Fruit fly (Drosophila melanogaster) whole organism, embryonic: ENCODE measurements around the gene CG31230.

Experiments used
- CG11560 ChIP-seq: fragments of 200-800 bp; sonication (Bioruptor generic); IDR thresholded peaks from 3 replicates; pipeline ENCODE4 v1.3.6; 2022; ENCODE audit warnings: missing biosample characterization, missing genetic modification characterization
- CG2202 ChIP-seq: fragments of 200-800 bp; sonication (Bioruptor generic); optimal IDR thresholded peaks from 2 replicates; lab custom pipeline; 2018; ENCODE audit warnings: missing biosample characterization, mild to moderate bottlenecking, missing genetic modification characterization
- CG31388 ChIP-seq: fragments of 200-800 bp; sonication (Bioruptor generic); optimal IDR thresholded peaks from 2 replicates; lab custom pipeline; 2016; ENCODE audit warnings: missing biosample characterization, missing genetic modification characterization
- CG3847 ChIP-seq: fragments of 200-800 bp; sonication (Bioruptor generic); IDR thresholded peaks from 2 replicates; pipeline ENCODE4 v1.3.6; 2022; ENCODE audit warnings: missing biosample characterization, missing genetic modification characterization
- CG6254 ChIP-seq: fragments of 200-800 bp; sonication (Bioruptor generic); optimal IDR thresholded peaks from 3 replicates; lab custom pipeline; 2017; ENCODE audit warnings: mild to moderate bottlenecking, missing biosample characterization, missing genetic modification reagents, missing genetic modification characterization
- CG8388 ChIP-seq: fragments of 200-800 bp; sonication (Bioruptor generic); optimal IDR thresholded peaks from 2 replicates; lab custom pipeline; 2019; ENCODE audit warnings: missing biosample characterization, mild to moderate bottlenecking, missing genetic modification characterization, moderate library complexity
- Dp ChIP-seq: fragments of 200-800 bp; sonication (Bioruptor generic); optimal IDR thresholded peaks from 2 replicates; lab custom pipeline; 2018; ENCODE audit warnings: missing biosample characterization, mild to moderate bottlenecking, missing genetic modification characterization, moderate library complexity
- Opbp ChIP-seq: fragments of 200-800 bp; sonication (Bioruptor generic); IDR thresholded peaks from 3 replicates; pipeline ENCODE4 v1.3.6; 2022; ENCODE audit warnings: missing biosample characterization, missing genetic modification characterization; ENCODE audit not compliant: partially characterized antibody
- Scr ChIP-seq: fragments of 200-800 bp; sonication (Bioruptor generic); IDR thresholded peaks from 2 replicates; pipeline ENCODE4 v1.3.6; 2022; ENCODE audit warnings: missing biosample characterization, missing genetic modification characterization; ENCODE audit not compliant: partially characterized antibody
- fd64A ChIP-seq: fragments of 200-800 bp; sonication (Bioruptor generic); optimal IDR thresholded peaks from 3 replicates; lab custom pipeline; 2018; ENCODE audit warnings: missing biosample characterization, mild to moderate bottlenecking, missing genetic modification characterization
- lbe ChIP-seq: fragments of 200-800 bp; sonication (Bioruptor generic); optimal IDR thresholded peaks from 2 replicates; lab custom pipeline; 2016; ENCODE audit warnings: missing biosample characterization, mild to moderate bottlenecking, missing genetic modification characterization
- sim ChIP-seq: fragments of 200-800 bp; sonication (Bioruptor generic); IDR thresholded peaks from 2 replicates; pipeline ENCODE4 v1.3.6; 2022; ENCODE audit warnings: missing biosample characterization, missing genetic modification characterization
- tna ChIP-seq: fragments of 200-800 bp; sonication (Bioruptor generic); IDR thresholded peaks from 2 replicates; pipeline ENCODE4 v1.3.6; 2022; ENCODE audit warnings: missing biosample characterization, missing genetic modification characterization; ENCODE audit not compliant: partially characterized antibody

DNA sequence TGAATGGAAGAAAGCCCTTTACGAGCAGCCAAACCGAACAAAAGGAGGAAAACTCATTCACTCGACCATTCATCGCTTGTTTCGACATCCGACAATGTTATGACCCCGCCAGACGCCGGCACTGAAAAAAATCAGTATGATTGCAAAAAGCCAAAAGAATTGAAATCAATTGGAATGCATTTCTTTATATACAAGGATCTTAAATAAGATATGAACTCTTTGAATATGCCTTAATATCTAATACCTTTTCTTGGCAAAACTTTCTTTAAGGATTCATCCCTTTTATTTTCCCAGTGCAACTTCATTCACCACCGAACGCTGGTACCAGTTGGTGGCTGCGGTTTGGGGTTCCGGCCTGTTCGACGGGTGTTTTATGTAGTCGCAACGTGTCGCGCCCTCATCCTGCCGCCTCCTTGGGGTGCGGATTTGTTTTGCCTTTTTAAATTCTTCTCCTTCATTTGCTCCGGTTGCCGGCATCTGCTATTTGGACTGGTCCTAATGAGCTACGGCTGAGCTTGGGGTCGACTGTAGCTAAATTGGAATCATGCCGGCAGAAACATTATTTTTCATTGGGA lies 48.4 kb downstream of the CG31230 start:
- TF ChIP-seq Scr (GFP tag; lab: Robert Waterston, UW), result no peak
- no peak for TF ChIP-seq lbe (GFP tag; lab: Kevin White, UChicago)
- peak; percentile 77 for TF ChIP-seq CG3847 (GFP tag; lab: Robert Waterston, UW)
- no peak for TF ChIP-seq CG31388
- TF ChIP-seq fd64A, result peak; percentile 62
- peak; percentile 44 for TF ChIP-seq CG2202 (tag; lab: Kevin White, UChicago)
- TF ChIP-seq CG11560 (tag; lab: Robert Waterston, UW), result peak; percentile 71
- TF ChIP-seq Opbp (GFP tag; lab: Robert Waterston, UW), result no peak
- TF ChIP-seq tna (GFP tag; lab: Robert Waterston, UW), result no peak
- TF ChIP-seq sim, result peak; percentile 68
- peak; percentile 62 for TF ChIP-seq CG6254 (GFP tag; lab: Kevin White, UChicago)
- TF ChIP-seq Dp (GFP tag; lab: Kevin White, UChicago), result no peak
- TF ChIP-seq CG8388 (GFP tag; lab: Kevin White, UChicago), result peak; percentile 81
